Worm (Caenorhabditis elegans): ENCODE data around the gene ZK470.6.

- TF ChIP-seq hlh-8 (tag; optimal IDR thresholded peaks at IDR 0.05) (no peak), lin-11 (tag; optimal IDR thresholded peaks at IDR 0.05) (no peak), unc-55 (GFP tag; optimal IDR thresholded peaks at IDR 0.05) (no peak)
These were observed 15.4 kb downstream of the ZK470.6 start for ce11 chrX:4161938-4162337.

Data from whole organism, late embryonic.